Worm (Caenorhabditis elegans): ENCODE data around the gene Y46G5A.22.
A peak's percentile ranks its signal among the peaks of the same experiment; 100 is the strongest.

Y46G5A.22 gene

DNA sequence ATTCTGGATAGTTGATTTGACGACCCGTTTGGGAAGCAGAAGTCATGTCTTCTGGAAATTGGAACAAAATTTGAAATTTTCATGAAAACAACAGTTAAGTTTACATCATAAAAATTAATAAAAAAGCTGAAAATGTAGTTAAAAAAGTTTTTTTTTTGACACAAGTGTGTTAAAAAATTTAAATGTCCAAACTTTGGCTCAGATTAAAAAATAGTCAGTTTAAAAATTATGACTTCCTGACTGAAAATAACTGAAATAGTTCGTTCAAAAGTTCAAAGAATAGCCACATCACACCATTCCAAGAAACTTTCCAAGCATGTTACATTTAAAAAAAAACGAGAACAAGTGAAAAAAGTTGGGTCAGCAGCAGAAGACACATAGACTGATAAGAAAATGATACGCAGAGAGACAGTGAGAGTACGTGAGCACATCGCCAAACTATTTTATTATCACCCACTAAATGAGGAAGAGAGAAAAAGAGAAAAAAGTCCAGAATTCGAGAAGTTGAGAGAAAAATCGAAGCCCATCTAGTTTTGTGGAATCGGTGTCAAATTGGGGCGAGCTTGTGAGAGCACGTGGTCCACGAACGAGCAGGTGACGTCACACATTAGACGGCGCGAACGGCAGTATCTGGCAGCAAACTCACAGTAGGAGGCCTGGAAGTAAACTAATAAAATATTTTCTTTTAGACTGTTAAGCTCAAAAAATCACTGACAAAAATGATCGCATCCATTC lies 1.8 kb downstream of the Y46G5A.22 start, which contains the start of gene acl-7:
Gene acl-7, minus strand, starts transcription at position 51 of the 735 bp plus-strand sequence.
- no peak for TF ChIP-seq nhr-237 (tag; optimal IDR thresholded peaks at IDR 0.05)
- TF ChIP-seq fkh-10 (GFP tag; optimal IDR thresholded peaks at IDR 0.05), result no peak
- peak; percentile 46; the same call in 1 of the 2 replicates for TF ChIP-seq dmd-6 (GFP tag; IDR thresholded peaks at IDR 0.05)
- TF ChIP-seq nhr-6 (tag; optimal IDR thresholded peaks at IDR 0.05), result no peak
- no peak for TF ChIP-seq nhr-102 (tag; optimal IDR thresholded peaks at IDR 0.05)
- peak; percentile 43 for TF ChIP-seq nhr-28 (tag; optimal IDR thresholded peaks at IDR 0.05)
- no peak for TF ChIP-seq dmd-8 (GFP tag; IDR thresholded peaks at IDR 0.05)
- TF ChIP-seq nhr-77 (tag; optimal IDR thresholded peaks at IDR 0.05), result no peak
- TF ChIP-seq lsy-2 (tag; optimal IDR thresholded peaks at IDR 0.05), result no peak
- TF ChIP-seq saeg-2 (GFP tag; IDR thresholded peaks at IDR 0.05), result no peak
- no peak for TF ChIP-seq nhr-111 (GFP tag; optimal IDR thresholded peaks at IDR 0.05)
- TF ChIP-seq ztf-11 (tag; optimal IDR thresholded peaks at IDR 0.05), result no peak
- TF ChIP-seq lir-3 (tag; optimal IDR thresholded peaks at IDR 0.05), result no peak
- no peak for TF ChIP-seq php-3 (GFP tag; IDR thresholded peaks at IDR 0.05)
- TF ChIP-seq hlh-30 (tag; optimal IDR thresholded peaks at IDR 0.05; ENCODE audit: insufficient read depth), result peak; percentile 41
- TF ChIP-seq set-16 (GFP tag; IDR thresholded peaks at IDR 0.05), result no peak
- TF ChIP-seq zfp-2 (tag; optimal IDR thresholded peaks at IDR 0.05), result no peak
- TF ChIP-seq daf-12 (tag; optimal IDR thresholded peaks at IDR 0.05), result no peak
- no peak for TF ChIP-seq lim-7 (GFP tag; IDR thresholded peaks at IDR 0.05)
- no peak for TF ChIP-seq daf-19 (GFP tag; conservative IDR thresholded peaks at IDR 0.05)
- peak; percentile 55 for TF ChIP-seq dve-1 (tag; optimal IDR thresholded peaks at IDR 0.05; ENCODE audit: insufficient read depth)
- no peak for TF ChIP-seq ama-1 (optimal IDR thresholded peaks at IDR 0.05)
- no peak for TF ChIP-seq nhr-41 (GFP tag; IDR thresholded peaks at IDR 0.05)
- TF ChIP-seq egl-27 (tag; optimal IDR thresholded peaks at IDR 0.05), result no peak
- no peak for TF ChIP-seq F26F4.8 (GFP tag; conservative IDR thresholded peaks at IDR 0.05)
- TF ChIP-seq lin-29 (GFP tag; IDR thresholded peaks at IDR 0.05), result no peak
- no peak for TF ChIP-seq zip-2 (tag; optimal IDR thresholded peaks at IDR 0.05)
- no peak for TF ChIP-seq lin-38 (GFP tag; IDR thresholded peaks at IDR 0.05)
- TF ChIP-seq nhr-42 (GFP tag; IDR thresholded peaks at IDR 0.05), result no peak
- TF ChIP-seq rbr-2 (tag; optimal IDR thresholded peaks at IDR 0.05), result no peak
- no peak for TF ChIP-seq ces-1 (GFP tag; optimal IDR thresholded peaks at IDR 0.05)
- no peak for TF ChIP-seq attf-4 (tag; optimal IDR thresholded peaks at IDR 0.05)
- TF ChIP-seq nhr-10 (tag; optimal IDR thresholded peaks at IDR 0.05), result no peak
- TF ChIP-seq pqm-1 (tag; optimal IDR thresholded peaks at IDR 0.05), result peak; percentile 82
- no peak for TF ChIP-seq spr-3 (GFP tag; optimal IDR thresholded peaks at IDR 0.05)
- TF ChIP-seq zip-11 (GFP tag; IDR thresholded peaks at IDR 0.05), result no peak
- TF ChIP-seq F37D6.2 (tag; optimal IDR thresholded peaks at IDR 0.05), result no peak
- peak in 1 of 2 experiments; percentile 10 for TF ChIP-seq mdl-1 (tag; optimal IDR thresholded peaks at IDR 0.05)
- no peak for TF ChIP-seq daf-16 (GFP tag; optimal IDR thresholded peaks at IDR 0.05)
- TF ChIP-seq daf-16 (tag; optimal IDR thresholded peaks at IDR 0.05), result peak; percentile 52
- TF ChIP-seq mdt-29 (GFP tag; IDR thresholded peaks at IDR 0.05), result peak; percentile 92
- TF ChIP-seq ceh-32 (tag; optimal IDR thresholded peaks at IDR 0.05; ENCODE audit: poor library complexity), result no peak
- TF ChIP-seq zag-1 (tag; optimal IDR thresholded peaks at IDR 0.05), result no peak
- no peak for TF ChIP-seq pha-4 (GFP tag; IDR thresholded peaks at IDR 0.05)
- no peak for TF ChIP-seq pha-4 (tag; optimal IDR thresholded peaks at IDR 0.05)
- no peak for TF ChIP-seq ZK546.5 (tag; optimal IDR thresholded peaks at IDR 0.05)
- TF ChIP-seq lin-15B (tag; optimal IDR thresholded peaks at IDR 0.05), result no peak
- peak; percentile 40 for TF ChIP-seq hlh-11 (tag; optimal IDR thresholded peaks at IDR 0.05)
- TF ChIP-seq nhr-11 (tag; optimal IDR thresholded peaks at IDR 0.05), result no peak

Measured in whole organism, L4 larva.